Worm (Caenorhabditis elegans) whole organism, L2 larva: ENCODE data around the gene hpo-12.
"Not testable (repeated sequence)": the region's sequence is repeated elsewhere in the genome, so short reads cannot be mapped to it uniquely, and the experiment has no call there.

Experiments used
- F13H6.1 ChIP-seq: sonication (generic microtip); optimal IDR thresholded peaks from 2 replicates; lab custom pipeline; 2016; ENCODE audit warnings: missing genetic modification characterization, missing compliant biosample characterization
- Y55F3AM.14 ChIP-seq: fragments of 200-800 bp; sonication (Bioruptor generic); optimal IDR thresholded peaks from 2 replicates; lab custom pipeline; 2018; ENCODE audit warnings: mild to moderate bottlenecking, missing genetic modification characterization, missing compliant biosample characterization
- ZK546.5 ChIP-seq: sonication (generic microtip); optimal IDR thresholded peaks from 2 replicates; lab custom pipeline; 2017; ENCODE audit warnings: missing biosample characterization, missing genetic modification characterization
- alr-1 ChIP-seq: fragments of 150-350 bp; optimal IDR thresholded peaks from 2 replicates; lab custom pipeline; 2014; ENCODE audit warnings: missing biosample characterization, missing genetic modification characterization
- aly-2 ChIP-seq: fragments of 150-350 bp; optimal IDR thresholded peaks from 2 replicates; lab custom pipeline; 2014; ENCODE audit warnings: missing biosample characterization, missing genetic modification characterization
- blmp-1 ChIP-seq: sonication (generic microtip); optimal IDR thresholded peaks from 2 replicates; lab custom pipeline; 2017; ENCODE audit warnings: missing genetic modification characterization, mild to moderate bottlenecking, missing compliant biosample characterization, antibody characterized with exemption, moderate library complexity; ENCODE audit not compliant: insufficient read depth
- ceh-16 ChIP-seq: fragments of 150-350 bp; optimal IDR thresholded peaks from 2 replicates; lab custom pipeline; 2014; ENCODE audit warnings: missing biosample characterization, missing genetic modification characterization
- ceh-82 ChIP-seq: fragments of 150-350 bp; optimal IDR thresholded peaks from 2 replicates; lab custom pipeline; 2014; ENCODE audit warnings: missing biosample characterization, missing genetic modification characterization
- egl-27 ChIP-seq: sonication (generic microtip); optimal IDR thresholded peaks from 3 replicates; lab custom pipeline; 2017; ENCODE audit warnings: missing biosample characterization, missing genetic modification reagents, missing genetic modification characterization
- elt-1 ChIP-seq: fragments of 150-350 bp; optimal IDR thresholded peaks from 2 replicates; lab custom pipeline; 2014; ENCODE audit warnings: missing biosample characterization, missing genetic modification characterization
- elt-3 ChIP-seq: sonication (generic microtip); optimal IDR thresholded peaks from 2 replicates; lab custom pipeline; 2017; ENCODE audit warnings: missing biosample characterization, missing genetic modification characterization
- fos-1 ChIP-seq: fragments of 150-350 bp; optimal IDR thresholded peaks from 2 replicates; lab custom pipeline; 2014; ENCODE audit warnings: missing biosample characterization, missing genetic modification characterization
- lin-39 ChIP-seq: fragments of 150-350 bp; optimal IDR thresholded peaks from 2 replicates; lab custom pipeline; 2014; ENCODE audit warnings: missing biosample characterization, missing genetic modification reagents, missing genetic modification characterization
- lsy-2 ChIP-seq, 2 experiments: fragments of 150-350 bp in 1 of 2; sonication (generic microtip) in 1 of 2; optimal IDR thresholded peaks; 2 replicates each; lab custom pipeline; 2014 to 2017; ENCODE audit warnings: missing biosample characterization in 2 of 2, missing genetic modification characterization in 2 of 2
- mbf-1 ChIP-seq: sonication (generic microtip); optimal IDR thresholded peaks from 2 replicates; lab custom pipeline; 2017; ENCODE audit warnings: missing biosample characterization, missing genetic modification characterization
- nhr-11 ChIP-seq: fragments of 150-350 bp; optimal IDR thresholded peaks from 2 replicates; lab custom pipeline; 2014; ENCODE audit warnings: missing biosample characterization, missing genetic modification characterization
- nhr-12 ChIP-seq: fragments of 150-350 bp; optimal IDR thresholded peaks from 2 replicates; lab custom pipeline; 2014; ENCODE audit warnings: missing biosample characterization, missing genetic modification characterization
- nhr-129 ChIP-seq: fragments of 150-350 bp; optimal IDR thresholded peaks from 2 replicates; lab custom pipeline; 2014; ENCODE audit warnings: missing biosample characterization, missing genetic modification characterization
- nhr-21 ChIP-seq: fragments of 150-350 bp; optimal IDR thresholded peaks from 2 replicates; lab custom pipeline; 2014; ENCODE audit warnings: missing biosample characterization, missing genetic modification characterization
- nhr-23 ChIP-seq: fragments of 150-350 bp; optimal IDR thresholded peaks from 2 replicates; lab custom pipeline; 2014; ENCODE audit warnings: missing biosample characterization, missing genetic modification reagents, missing genetic modification characterization
- nhr-237 ChIP-seq: fragments of 150-350 bp; optimal IDR thresholded peaks from 2 replicates; lab custom pipeline; 2014; ENCODE audit warnings: missing biosample characterization, missing genetic modification characterization
- nhr-25 ChIP-seq: fragments of 150-350 bp; sonication (generic microtip); optimal IDR thresholded peaks from 3 replicates; lab custom pipeline; 2014; ENCODE audit warnings: missing biosample characterization, missing genetic modification characterization
- nhr-6 ChIP-seq: fragments of 150-350 bp; optimal IDR thresholded peaks from 2 replicates; lab custom pipeline; 2014; ENCODE audit warnings: missing biosample characterization, missing genetic modification characterization
- sem-4 ChIP-seq: fragments of 150-350 bp; optimal IDR thresholded peaks from 2 replicates; lab custom pipeline; 2014; ENCODE audit warnings: missing biosample characterization, missing genetic modification reagents, missing genetic modification characterization
- skn-1 ChIP-seq: sonication (generic microtip); optimal IDR thresholded peaks from 2 replicates; lab custom pipeline; 2017; ENCODE audit warnings: missing biosample characterization, missing genetic modification characterization
- sma-3 ChIP-seq: sonication (generic microtip); optimal IDR thresholded peaks from 2 replicates; lab custom pipeline; 2016; ENCODE audit warnings: missing genetic modification reagents, missing genetic modification characterization, missing compliant biosample characterization
- sma-9 ChIP-seq, 2 experiments: fragments of 150-350 bp in 1 of 2; sonication (generic microtip) in 1 of 2; optimal IDR thresholded peaks; 2 replicates each; lab custom pipeline; 2014 to 2016; ENCODE audit warnings: missing genetic modification characterization in 2 of 2, mild to moderate bottlenecking in 1 of 2, missing biosample characterization in 1 of 2, missing compliant biosample characterization in 1 of 2, missing genetic modification reagents in 1 of 2, moderate library complexity in 1 of 2
- unc-39 ChIP-seq: fragments of 150-350 bp; optimal IDR thresholded peaks from 2 replicates; lab custom pipeline; 2014; ENCODE audit warnings: missing biosample characterization, missing genetic modification characterization
- unc-55 ChIP-seq: fragments of 150-350 bp; sonication (generic microtip); optimal IDR thresholded peaks from 3 replicates; lab custom pipeline; 2014; ENCODE audit warnings: missing biosample characterization, missing genetic modification reagents, missing genetic modification characterization
- unc-62 ChIP-seq: fragments of 150-350 bp; optimal IDR thresholded peaks from 2 replicates; lab custom pipeline; 2014; ENCODE audit warnings: missing biosample characterization, missing genetic modification reagents, missing genetic modification characterization
- zag-1 ChIP-seq: fragments of 150-350 bp; optimal IDR thresholded peaks from 2 replicates; lab custom pipeline; 2014; ENCODE audit warnings: missing biosample characterization, missing genetic modification characterization
- ztf-1 ChIP-seq: fragments of 200-800 bp; sonication (Bioruptor generic); conservative IDR thresholded peaks from 2 replicates; pipeline ENCODE4 v1.3.6; 2022; ENCODE audit warnings: missing genetic modification characterization, missing compliant biosample characterization
- ztf-11 ChIP-seq: sonication (generic microtip); optimal IDR thresholded peaks from 2 replicates; lab custom pipeline; 2017; ENCODE audit warnings: missing biosample characterization, missing genetic modification characterization
- ztf-4 ChIP-seq: fragments of 150-350 bp; optimal IDR thresholded peaks from 2 replicates; lab custom pipeline; 2014; ENCODE audit warnings: missing biosample characterization, missing genetic modification characterization

The hpo-12 gene

DNA sequence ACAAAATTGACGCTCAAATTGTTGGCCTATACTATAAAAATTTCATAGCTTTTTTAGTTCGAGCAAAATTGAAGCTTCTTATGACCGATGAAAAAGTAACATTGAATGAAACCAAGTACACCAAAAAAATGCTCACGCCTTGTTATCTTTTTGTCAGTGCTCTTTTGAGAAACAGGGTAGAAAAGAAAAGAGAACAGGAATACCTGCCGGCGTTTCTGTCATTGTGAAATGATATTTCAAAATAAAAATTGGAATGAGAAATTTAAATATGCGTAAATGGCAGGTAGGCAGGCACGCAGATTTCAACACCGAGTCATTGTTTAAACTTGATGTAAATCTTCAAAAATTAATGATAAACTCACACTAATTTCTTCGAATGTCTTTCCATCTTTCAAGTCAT lies 21.8 kb downstream of the hpo-12 start:
- TF ChIP-seq egl-27 (no peak), F13H6.1 (tag; lab: Kevin White, UChicago) (no peak), nhr-21 (tag; lab: Kevin White, UChicago) (no peak), skn-1 (tag; lab: Kevin White, UChicago) (no peak), sma-3 (GFP tag; lab: Kevin White, UChicago) (no peak), elt-3 (tag; lab: Kevin White, UChicago) (no peak), nhr-129 (tag; lab: Kevin White, UChicago) (no peak), mbf-1 (tag; lab: Kevin White, UChicago) (no peak), fos-1 (tag; lab: Kevin White, UChicago) (no peak), sem-4 (tag; lab: Kevin White, UChicago) (no peak), ceh-82 (tag; lab: Kevin White, UChicago) (no peak), ceh-16 (tag; lab: Kevin White, UChicago) (no peak), Y55F3AM.14 (GFP tag; lab: Kevin White, UChicago) (no peak), ztf-11 (no peak), nhr-237 (tag; lab: Kevin White, UChicago) (no peak), lin-39 (tag; lab: Kevin White, UChicago) (no peak)

DNA sequence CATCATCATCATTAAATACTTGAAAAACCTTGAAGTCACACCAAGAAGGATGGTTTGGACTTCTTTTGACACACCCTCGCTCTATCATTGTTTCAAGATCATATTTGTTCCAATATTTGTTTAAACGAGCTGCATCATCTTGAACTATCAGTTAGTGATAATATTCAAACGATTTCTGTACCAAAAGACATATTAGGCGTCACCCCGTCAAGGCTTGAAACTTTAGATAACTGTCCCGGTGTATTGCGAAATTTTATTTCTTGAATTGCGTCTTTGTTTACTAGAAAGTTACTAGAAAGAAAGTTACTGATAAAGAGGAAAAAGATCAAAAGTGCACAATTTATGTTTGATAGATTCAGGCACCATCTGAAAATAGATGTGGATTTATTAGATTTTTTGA lies 23.0 kb downstream of the hpo-12 start:
- TF ChIP-seq sma-9 (GFP tag; optimal IDR thresholded peaks at IDR 0.05; lab: Kevin White, UChicago) = peak; percentile 40
- no peak for TF ChIP-seq sma-9 (tag; optimal IDR thresholded peaks at IDR 0.05; lab: Kevin White, UChicago)
- no peak for TF ChIP-seq blmp-1 (tag; lab: Kevin White, UChicago)
- peak; percentile 89 for TF ChIP-seq fos-1 (tag; lab: Kevin White, UChicago)
- TF ChIP-seq, all 48 proteins: peak for 2

DNA sequence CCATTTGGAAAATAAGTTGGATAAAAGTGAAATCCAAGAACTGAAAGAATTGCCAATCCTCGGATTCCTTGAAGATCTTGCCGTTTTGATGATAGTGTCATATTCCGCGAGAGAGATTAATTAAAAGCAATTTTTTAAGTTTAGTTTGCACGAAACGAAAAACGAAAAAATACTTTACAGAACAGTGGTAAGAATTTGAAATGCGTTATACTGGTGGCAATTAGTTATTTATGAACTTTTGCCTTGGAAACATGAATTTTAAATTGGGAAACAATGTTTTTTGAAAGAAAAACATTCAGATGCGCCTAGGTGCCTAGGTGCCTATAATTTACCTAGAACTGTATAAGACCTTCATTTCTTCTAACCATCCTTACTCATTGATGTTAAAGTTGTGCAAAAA lies 24.7 kb downstream of the hpo-12 start, which contains the start of gene oac-57:
Gene oac-57 (minus strand): TSS at position 101 of the 400 bp plus-strand sequence.
- TF ChIP-seq F13H6.1 (tag; lab: Kevin White, UChicago) (no peak), sem-4 (tag; lab: Kevin White, UChicago) (no peak), nhr-23 (tag; lab: Kevin White, UChicago) (no peak), ztf-1 (GFP tag; lab: Robert Waterston, UW) (no peak), ZK546.5 (tag; lab: Kevin White, UChicago) (no peak), mbf-1 (tag; lab: Kevin White, UChicago) (no peak)

DNA sequence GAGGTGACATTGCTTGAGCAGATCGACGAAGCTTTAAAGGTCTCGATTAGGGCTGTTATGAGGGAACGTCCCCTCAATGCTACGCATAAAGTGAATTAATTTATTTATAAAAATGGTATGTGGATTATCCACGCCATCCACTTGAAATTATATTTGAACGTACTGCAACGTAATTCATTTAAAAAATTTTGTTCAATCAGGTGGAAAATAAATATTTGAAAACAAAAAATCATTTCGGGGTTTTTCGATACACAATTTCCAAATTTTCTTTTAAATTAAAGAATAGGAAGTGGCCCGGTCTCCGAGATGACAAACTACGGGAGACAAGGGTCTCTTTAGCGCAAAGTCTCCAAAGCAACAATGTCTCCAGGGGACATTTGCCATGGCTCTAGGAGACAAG lies 28.6 kb downstream of the hpo-12 start, which contains the start of gene oac-58:
Gene oac-58 (minus strand): TSS at position 101 of the 400 bp plus-strand sequence.
- TF ChIP-seq ztf-1 (GFP tag; lab: Robert Waterston, UW) (no peak), sma-3 (GFP tag; lab: Kevin White, UChicago) (no peak), nhr-6 (no peak), elt-1 (tag; lab: Kevin White, UChicago) (no peak), alr-1 (tag; lab: Kevin White, UChicago) (no peak), ztf-4 (tag; lab: Kevin White, UChicago) (no peak), nhr-25 (tag; lab: Kevin White, UChicago) (no peak), unc-39 (tag; lab: Kevin White, UChicago) (no peak), unc-62 (no peak), lsy-2 (tag; optimal IDR thresholded peaks at IDR 0.05; lab: Kevin White, UChicago) (no peak), ceh-82 (tag; lab: Kevin White, UChicago) (no peak), nhr-23 (tag; lab: Kevin White, UChicago) (no peak), aly-2 (no peak), nhr-11 (tag; lab: Kevin White, UChicago) (no peak), nhr-12 (tag; lab: Kevin White, UChicago) (no peak)

DNA sequence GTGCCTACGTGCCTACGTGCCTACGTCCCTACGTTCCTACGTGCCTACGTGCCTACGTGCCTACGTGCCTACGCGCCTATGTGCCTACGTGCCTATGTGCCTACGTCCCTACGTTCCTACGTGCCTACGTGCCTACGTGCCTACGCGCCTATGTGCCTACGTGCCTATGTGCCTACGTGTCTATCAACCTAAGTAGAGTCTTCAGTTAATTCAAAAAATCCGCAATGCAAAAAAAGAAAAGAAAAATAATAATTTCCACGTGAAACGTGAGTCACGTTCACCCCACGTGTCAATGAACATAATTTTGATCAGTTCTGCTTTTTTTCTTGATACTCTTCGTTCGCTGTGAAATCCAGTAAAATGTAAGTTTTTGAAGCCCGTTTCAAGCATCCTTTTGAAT lies 44.0 kb downstream of the hpo-12 start, which contains the start of gene F19B6.3:
Gene F19B6.3 (plus strand): TSS at position 301 of the 400 bp plus-strand sequence.
- TF ChIP-seq elt-3 (tag; lab: Kevin White, UChicago); zag-1 (tag; lab: Kevin White, UChicago); unc-55 (GFP tag; lab: Kevin White, UChicago): not testable (repeated sequence)
